2 worm cellular contexts compared by ENCODE assay signal in genomic region chrIII:13656680-13657079, ce11.
TF ChIP-seq lines count a peak whose summit lies in the region.

No protein-coding gene starts in this region.

TF ChIP-seq in whole organism, L4 larva, 104 proteins besides CTCF, POLR2A, EP300 and RAD21:
- TF ChIP-seq aha-1 (tag; lab: Kevin White, UChicago) (no peak), nhr-41 (GFP tag; IDR thresholded peaks at IDR 0.05; lab: Robert Waterston, UW) (no peak), egl-43 (GFP tag; IDR thresholded peaks at IDR 0.05; lab: Robert Waterston, UW) (peak; percentile 41; the same call in 1 of the 2 replicates), unc-62 (GFP tag; optimal IDR thresholded peaks at IDR 0.05 in 1 of 2; lab: Kevin White, UChicago) (no peak), unc-62 (tag; optimal IDR thresholded peaks at IDR 0.05; lab: Kevin White, UChicago) (no peak)

TF ChIP-seq in whole organism, young adult, 124 proteins besides CTCF, POLR2A, EP300 and RAD21:
- 0 out of 2 replicates have a peak, but pooled peaks have one; percentile 48 for TF ChIP-seq Y53G8AR.9 (GFP tag; conservative IDR thresholded peaks at IDR 0.05; lab: Robert Waterston, UW)
- TF ChIP-seq repo-1 (tag; optimal IDR thresholded peaks at IDR 0.05; lab: Kevin White, UChicago), result no peak
- TF ChIP-seq F52B5.7 (tag; optimal IDR thresholded peaks at IDR 0.05; lab: Kevin White, UChicago), result no peak
- TF ChIP-seq him-1 (tag; optimal IDR thresholded peaks at IDR 0.05; lab: Kevin White, UChicago), result peak; percentile 67
- 0 out of 2 replicates have a peak, but pooled peaks have one; percentile 18 for TF ChIP-seq B0336.3 (GFP tag; IDR thresholded peaks at IDR 0.05; lab: Robert Waterston, UW)
- no peak for TF ChIP-seq B0261.1 (tag; optimal IDR thresholded peaks at IDR 0.05; lab: Kevin White, UChicago)
- TF ChIP-seq C17E4.6 (GFP tag; IDR thresholded peaks at IDR 0.05; lab: Robert Waterston, UW), result no peak
- TF ChIP-seq ztf-22 (GFP tag; optimal IDR thresholded peaks at IDR 0.05; lab: Kevin White, UChicago), result no peak
- TF ChIP-seq zim-3 (tag; optimal IDR thresholded peaks at IDR 0.05; lab: Kevin White, UChicago), result peak; percentile 65
- no peak for TF ChIP-seq Y95B8A.8 (GFP tag; IDR thresholded peaks at IDR 0.05; lab: Robert Waterston, UW)
- TF ChIP-seq zfh-2 (GFP tag; conservative IDR thresholded peaks at IDR 0.05; lab: Robert Waterston, UW), result no peak
- TF ChIP-seq F57A8.1 (GFP tag; optimal IDR thresholded peaks at IDR 0.05; lab: Kevin White, UChicago), result no peak
- TF ChIP-seq lir-1 (GFP tag; conservative IDR thresholded peaks at IDR 0.05; lab: Robert Waterston, UW), result no peak
